Comparison of ENCODE assay signal across 1 worm cellular context in the genomic region with DNA sequence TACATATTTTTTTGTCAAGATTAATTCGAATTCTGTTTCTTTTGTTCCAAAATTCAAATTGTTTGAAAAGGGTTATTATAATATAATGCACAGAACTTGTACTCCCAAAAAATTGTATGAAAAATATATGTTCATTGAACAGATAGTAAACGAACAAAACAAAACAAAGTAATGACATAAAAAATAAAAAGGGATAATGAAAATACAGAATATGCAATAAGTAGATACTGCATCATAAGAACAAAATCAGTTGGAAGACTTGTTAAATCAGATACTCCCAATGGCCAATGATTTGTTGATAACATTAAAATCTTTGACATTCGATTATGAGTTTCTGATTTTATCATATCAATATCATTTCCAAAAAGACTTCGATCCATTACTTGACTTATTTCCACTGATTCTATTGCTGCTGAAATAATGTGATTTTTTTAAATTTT.
TF ChIP-seq lines count a peak whose summit lies in the region.

No protein-coding gene starts in this region.

TF ChIP-seq in whole organism, young adult, 124 proteins besides CTCF, POLR2A, EP300 and RAD21 (continued from another document):
- TF ChIP-seq ceh-79 (tag; optimal IDR thresholded peaks at IDR 0.05; lab: Kevin White, UChicago): no peak
- no peak for TF ChIP-seq egrh-3 (GFP tag; IDR thresholded peaks at IDR 0.05; lab: Robert Waterston, UW)
